Worm (Caenorhabditis elegans) whole organism, L4 larva: Measurements from ENCODE around the gene T20B12.4.
A peak's percentile ranks its signal among the peaks of the same experiment; 100 is the strongest.

Experiments
- F49E8.2 ChIP-seq: sonication (generic microtip); optimal IDR thresholded peaks from 2 replicates; lab custom pipeline; 2016; ENCODE audit warnings: missing compliant biosample characterization, mild to moderate bottlenecking, missing genetic modification characterization, borderline replicate concordance
- T20F7.1 ChIP-seq: fragments of 200-800 bp; sonication (Bioruptor generic); optimal IDR thresholded peaks from 2 replicates; lab custom pipeline; 2018; ENCODE audit warnings: mild to moderate bottlenecking, missing genetic modification characterization, missing compliant biosample characterization
- T26A8.4 ChIP-seq: fragments of 200-800 bp; sonication (Bioruptor generic); IDR thresholded peaks from 2 replicates; pipeline ENCODE4 v1.3.6; 2022; ENCODE audit warnings: missing genetic modification characterization, missing compliant biosample characterization
- Y105C5A.15 ChIP-seq: fragments of 200-800 bp; sonication (Bioruptor generic); IDR thresholded peaks from 2 replicates; pipeline ENCODE4 v1.3.6; 2022; ENCODE audit warnings: missing genetic modification characterization, missing compliant biosample characterization
- Y48G9A.11 ChIP-seq: fragments of 200-800 bp; sonication (Bioruptor generic); IDR thresholded peaks from 2 replicates; pipeline ENCODE4 v1.3.6; 2022; ENCODE audit warnings: missing genetic modification reagents, missing genetic modification characterization, missing compliant biosample characterization
- Y75B8A.6 ChIP-seq: fragments of 200-800 bp; sonication (Bioruptor generic); IDR thresholded peaks from 2 replicates; pipeline ENCODE4 v1.3.6; 2022; ENCODE audit warnings: missing genetic modification reagents, missing genetic modification characterization, missing compliant biosample characterization
- ZK546.5 ChIP-seq, 2 experiments: sonication (generic microtip); optimal IDR thresholded peaks; 2 replicates each; lab custom pipeline; 2017; ENCODE audit warnings: missing biosample characterization in 2 of 2, missing genetic modification characterization in 2 of 2
- aha-1 ChIP-seq: fragments of 150-350 bp; peaks from one replicate; lab custom pipeline; 2014; ENCODE audit warnings: missing biosample characterization, missing genetic modification characterization
- ama-1 ChIP-seq: fragments of 150-350 bp; optimal IDR thresholded peaks from 2 replicates; lab custom pipeline; 2014; ENCODE audit warnings: inconsistent platforms, mixed read lengths
- ceh-20 ChIP-seq: fragments of 200-800 bp; sonication (Bioruptor generic); IDR thresholded peaks from 2 replicates; pipeline ENCODE4 v1.3.6; 2022; ENCODE audit warnings: missing genetic modification reagents, missing genetic modification characterization, missing compliant biosample characterization
- ceh-32 ChIP-seq: sonication (generic microtip); optimal IDR thresholded peaks from 2 replicates; lab custom pipeline; 2016; ENCODE audit warnings: mild to moderate bottlenecking, missing genetic modification characterization, missing compliant biosample characterization; ENCODE audit not compliant: poor library complexity
- ceh-44 ChIP-seq: fragments of 200-800 bp; sonication (Bioruptor generic); IDR thresholded peaks from 2 replicates; pipeline ENCODE4 v1.3.6; 2022; ENCODE audit warnings: missing genetic modification reagents, missing genetic modification characterization, missing compliant biosample characterization
- ceh-62 ChIP-seq: sonication (generic microtip); optimal IDR thresholded peaks from 2 replicates; lab custom pipeline; 2017; ENCODE audit warnings: missing biosample characterization, missing genetic modification characterization
- ctbp-1 ChIP-seq: fragments of 200-800 bp; sonication (Bioruptor generic); IDR thresholded peaks from 2 replicates; pipeline ENCODE4 v1.3.6; 2022; ENCODE audit warnings: missing genetic modification reagents, missing genetic modification characterization, missing compliant biosample characterization
- daf-8 ChIP-seq: fragments of 200-800 bp; sonication (Bioruptor generic); IDR thresholded peaks from 2 replicates; pipeline ENCODE4 v1.3.6; 2022; ENCODE audit warnings: missing genetic modification characterization, missing compliant biosample characterization
- dmd-6 ChIP-seq: fragments of 200-800 bp; sonication (Bioruptor generic); IDR thresholded peaks from 2 replicates; pipeline ENCODE4 v1.3.6; 2022; ENCODE audit warnings: missing genetic modification reagents, missing genetic modification characterization, missing compliant biosample characterization
- dmd-8 ChIP-seq: fragments of 200-800 bp; sonication (Bioruptor generic); IDR thresholded peaks from 2 replicates; pipeline ENCODE4 v1.3.6; 2022; ENCODE audit warnings: missing genetic modification characterization, missing compliant biosample characterization
- dmd-9 ChIP-seq: fragments of 200-800 bp; sonication (Bioruptor generic); IDR thresholded peaks from 2 replicates; pipeline ENCODE4 v1.3.6; 2022; ENCODE audit warnings: missing genetic modification reagents, missing genetic modification characterization, missing compliant biosample characterization
- dpl-1 ChIP-seq: fragments of 150-350 bp; optimal IDR thresholded peaks from 2 replicates; lab custom pipeline; 2014; ENCODE audit warnings: missing biosample characterization, missing genetic modification reagents, missing genetic modification characterization
- egl-43 ChIP-seq: fragments of 200-800 bp; sonication (Bioruptor generic); IDR thresholded peaks from 2 replicates; pipeline ENCODE4 v1.3.6; 2022; ENCODE audit warnings: missing genetic modification reagents, missing genetic modification characterization, missing compliant biosample characterization
- hif-1 ChIP-seq, 2 experiments: sonication (generic microtip); optimal IDR thresholded peaks; 2 replicates each; lab custom pipeline; 2016 to 2017; ENCODE audit warnings: missing compliant biosample characterization in 2 of 2, missing genetic modification characterization in 2 of 2, missing genetic modification reagents in 2 of 2, missing genotype in 2 of 2, mild to moderate bottlenecking in 1 of 2
- hlh-11 ChIP-seq: fragments of 200-800 bp; sonication (Bioruptor generic); optimal IDR thresholded peaks from 2 replicates; lab custom pipeline; 2018; ENCODE audit warnings: mild to moderate bottlenecking, missing genetic modification characterization, missing compliant biosample characterization
- hmg-1.1 ChIP-seq: fragments of 200-800 bp; sonication (Bioruptor generic); IDR thresholded peaks from 2 replicates; pipeline ENCODE4 v1.3.6; 2022; ENCODE audit warnings: missing genetic modification reagents, missing genetic modification characterization, missing compliant biosample characterization
- jun-1 ChIP-seq: fragments of 150-350 bp; optimal IDR thresholded peaks from 2 replicates; lab custom pipeline; 2014; ENCODE audit warnings: missing biosample characterization, missing genetic modification reagents, missing genetic modification characterization
- lim-7 ChIP-seq: fragments of 200-800 bp; sonication (Bioruptor generic); IDR thresholded peaks from 2 replicates; pipeline ENCODE4 v1.3.6; 2022; ENCODE audit warnings: missing genetic modification characterization, missing compliant biosample characterization
- lin-1 ChIP-seq: fragments of 200-800 bp; sonication (Bioruptor generic); IDR thresholded peaks from 2 replicates; pipeline ENCODE4 v1.3.6; 2022; ENCODE audit warnings: missing genetic modification reagents, missing genetic modification characterization, missing compliant biosample characterization
- lin-13 ChIP-seq: fragments of 150-350 bp; optimal IDR thresholded peaks from 2 replicates; lab custom pipeline; 2014; ENCODE audit warnings: missing biosample characterization, missing genetic modification reagents, missing genetic modification characterization
- lin-29 ChIP-seq: fragments of 200-800 bp; sonication (Bioruptor generic); IDR thresholded peaks from 2 replicates; pipeline ENCODE4 v1.3.6; 2022; ENCODE audit warnings: missing genetic modification reagents, missing genetic modification characterization, missing compliant biosample characterization
- lin-38 ChIP-seq: fragments of 200-800 bp; sonication (Bioruptor generic); IDR thresholded peaks from 2 replicates; pipeline ENCODE4 v1.3.6; 2022; ENCODE audit warnings: missing genetic modification reagents, missing genetic modification characterization, missing compliant biosample characterization
- lsy-2 ChIP-seq, 2 experiments: fragments of 150-350 bp in 1 of 2; sonication (generic microtip) in 1 of 2; optimal IDR thresholded peaks; 2 replicates each; lab custom pipeline; 2014 to 2017; ENCODE audit warnings: missing biosample characterization in 2 of 2, missing genetic modification characterization in 2 of 2
- madf-9 ChIP-seq: fragments of 200-800 bp; sonication (Bioruptor generic); conservative IDR thresholded peaks from 2 replicates; pipeline ENCODE4 v1.3.6; 2022; ENCODE audit warnings: missing genetic modification reagents, missing genetic modification characterization, missing compliant biosample characterization
- mdl-1 ChIP-seq, 2 experiments: fragments of 150-350 bp in 1 of 2; sonication (generic microtip) in 1 of 2; optimal IDR thresholded peaks; 2 replicates each; lab custom pipeline; 2014 to 2017; ENCODE audit warnings: missing biosample characterization in 2 of 2, missing genetic modification characterization in 2 of 2
- mdt-29 ChIP-seq: fragments of 200-800 bp; sonication (Bioruptor generic); IDR thresholded peaks from 2 replicates; pipeline ENCODE4 v1.3.6; 2022; ENCODE audit warnings: missing genetic modification reagents, missing genetic modification characterization, missing compliant biosample characterization
- mes-2 ChIP-seq: sonication (generic microtip); optimal IDR thresholded peaks from 2 replicates; lab custom pipeline; 2016; ENCODE audit warnings: missing genotype, mild to moderate bottlenecking, missing genetic modification characterization, missing compliant biosample characterization; ENCODE audit not compliant: poor library complexity, severe bottlenecking
- nhr-102 ChIP-seq: sonication (generic microtip); optimal IDR thresholded peaks from 2 replicates; lab custom pipeline; 2016; ENCODE audit warnings: mild to moderate bottlenecking, missing genetic modification characterization, moderate library complexity, missing compliant biosample characterization
- nhr-28 ChIP-seq: fragments of 150-350 bp; optimal IDR thresholded peaks from 2 replicates; lab custom pipeline; 2014; ENCODE audit warnings: missing biosample characterization, missing genetic modification characterization
- nhr-42 ChIP-seq: fragments of 200-800 bp; sonication (Bioruptor generic); IDR thresholded peaks from 2 replicates; pipeline ENCODE4 v1.3.6; 2022; ENCODE audit warnings: missing genetic modification characterization, missing compliant biosample characterization
- nhr-6 ChIP-seq: fragments of 150-350 bp; optimal IDR thresholded peaks from 2 replicates; lab custom pipeline; 2014; ENCODE audit warnings: missing biosample characterization, missing genetic modification characterization
- nhr-77 ChIP-seq: fragments of 150-350 bp; optimal IDR thresholded peaks from 2 replicates; lab custom pipeline; 2014; ENCODE audit warnings: missing biosample characterization, missing genetic modification characterization
- pqm-1 ChIP-seq: sonication (generic microtip); optimal IDR thresholded peaks from 2 replicates; lab custom pipeline; 2017; ENCODE audit warnings: missing biosample characterization, missing genetic modification characterization
- rbr-2 ChIP-seq: sonication (generic microtip); optimal IDR thresholded peaks from 2 replicates; lab custom pipeline; 2016; ENCODE audit warnings: missing genotype, missing genetic modification characterization, missing compliant biosample characterization
- saeg-2 ChIP-seq: fragments of 200-800 bp; sonication (Bioruptor generic); IDR thresholded peaks from 2 replicates; pipeline ENCODE4 v1.3.6; 2022; ENCODE audit warnings: missing genetic modification reagents, missing genetic modification characterization, missing compliant biosample characterization
- set-16 ChIP-seq: fragments of 200-800 bp; sonication (Bioruptor generic); IDR thresholded peaks from 2 replicates; pipeline ENCODE4 v1.3.6; 2022; ENCODE audit warnings: missing genetic modification reagents, missing genetic modification characterization, missing compliant biosample characterization
- snpc-1.2 ChIP-seq: fragments of 200-800 bp; sonication (Bioruptor generic); IDR thresholded peaks from 2 replicates; pipeline ENCODE4 v1.3.6; 2022; ENCODE audit warnings: missing genetic modification reagents, missing genetic modification characterization, missing compliant biosample characterization
- spr-1 ChIP-seq: sonication (generic microtip); optimal IDR thresholded peaks from 2 replicates; lab custom pipeline; 2016; ENCODE audit warnings: mild to moderate bottlenecking, missing genetic modification characterization, missing compliant biosample characterization
- unc-39 ChIP-seq: sonication (generic microtip); optimal IDR thresholded peaks from 2 replicates; lab custom pipeline; 2017; ENCODE audit warnings: missing biosample characterization, missing genetic modification characterization
- unc-62 ChIP-seq, 3 experiments: fragments of 150-350 bp in 1 of 3; sonication (generic microtip); optimal IDR thresholded peaks in 2 of 3; peaks in 1 of 3; 1 replicate in 1 of 3; 2 replicates in 2 of 3; lab custom pipeline; 2014 to 2017; ENCODE audit warnings: missing biosample characterization in 3 of 3, missing genetic modification characterization in 3 of 3, missing genetic modification reagents in 3 of 3, missing genotype in 1 of 3
- vab-7 ChIP-seq: fragments of 200-800 bp; sonication (Bioruptor generic); IDR thresholded peaks from 2 replicates; pipeline ENCODE4 v1.3.6; 2022; ENCODE audit warnings: missing genetic modification reagents, missing genetic modification characterization, missing compliant biosample characterization
- zfp-2 ChIP-seq: sonication (generic microtip); optimal IDR thresholded peaks from 2 replicates; lab custom pipeline; 2016; ENCODE audit warnings: mild to moderate bottlenecking, missing genetic modification characterization, missing compliant biosample characterization
- zfp-3 ChIP-seq: fragments of 200-800 bp; sonication (Bioruptor generic); conservative IDR thresholded peaks from 2 replicates; pipeline ENCODE4 v1.3.6; 2022; ENCODE audit warnings: missing genetic modification reagents, missing genetic modification characterization, missing compliant biosample characterization
- zip-11 ChIP-seq: fragments of 200-800 bp; sonication (Bioruptor generic); IDR thresholded peaks from 2 replicates; pipeline ENCODE4 v1.3.6; 2022; ENCODE audit warnings: missing genetic modification characterization, missing compliant biosample characterization

The T20B12.4 gene

ce11 chrIII:7336214-7336613 lies 31.3 kb upstream of the T20B12.4 start, which contains the start of gene gsp-2:
TSS of gene gsp-2 (plus strand) at chrIII:7336587.
- TF ChIP-seq lin-1 (GFP tag; lab: Robert Waterston, UW) (peak; percentile 57; the same call in 1 of the 2 replicates), lin-38 (peak; percentile 86), Y105C5A.15 (GFP tag; lab: Robert Waterston, UW) (no peak), saeg-2 (no peak), T20F7.1 (GFP tag; lab: Kevin White, UChicago) (peak; percentile 43), lin-29 (GFP tag; lab: Robert Waterston, UW) (no peak), dmd-9 (GFP tag; lab: Robert Waterston, UW) (no peak), nhr-28 (tag; lab: Kevin White, UChicago) (peak; percentile 62), T26A8.4 (GFP tag; lab: Robert Waterston, UW) (peak; percentile 30; the same call in 1 of the 2 replicates), ceh-62 (tag; lab: Kevin White, UChicago) (no peak), hif-1 (tag; optimal IDR thresholded peaks at IDR 0.05; lab: Kevin White, UChicago) (peak in 1 of 2 experiments; percentile 77), Y48G9A.11 (no peak), nhr-42 (no peak), lin-13 (GFP tag; lab: Kevin White, UChicago) (no peak), nhr-6 (tag; lab: Kevin White, UChicago) (peak; percentile 73), dmd-6 (peak; percentile 83), zfp-3 (peak; percentile 73), unc-62 (GFP tag; optimal IDR thresholded peaks at IDR 0.05 in 1 of 2; lab: Kevin White, UChicago) (peak in 1 of 2 experiments; percentile 96), unc-62 (tag; optimal IDR thresholded peaks at IDR 0.05; lab: Kevin White, UChicago) (no peak), ZK546.5 (tag; optimal IDR thresholded peaks at IDR 0.05; lab: Kevin White, UChicago) (peak in 1 of 2 experiments; percentile 88), hmg-1.1 (peak; percentile 66), hlh-11 (tag; lab: Kevin White, UChicago) (peak; percentile 86), lim-7 (GFP tag; lab: Robert Waterston, UW) (peak; percentile 64; the same call in 1 of the 2 replicates), ceh-20 (no peak), snpc-1.2 (GFP tag; lab: Robert Waterston, UW) (0 out of 2 replicates have a peak, but pooled peaks have one; percentile 33), madf-9 (GFP tag; lab: Robert Waterston, UW) (no peak), egl-43 (peak; percentile 19; the same call in 1 of the 2 replicates), set-16 (GFP tag; lab: Robert Waterston, UW) (peak; percentile 40; the same call in 1 of the 2 replicates), jun-1 (tag; lab: Kevin White, UChicago) (no peak), mdt-29 (GFP tag; lab: Robert Waterston, UW) (peak; percentile 68), dpl-1 (GFP tag; lab: Kevin White, UChicago) (peak; percentile 64), zfp-2 (peak; percentile 28), F49E8.2 (tag; lab: Kevin White, UChicago) (no peak), dmd-8 (GFP tag; lab: Robert Waterston, UW) (no peak), ceh-32 (tag; lab: Kevin White, UChicago) (no peak), daf-8 (GFP tag; lab: Robert Waterston, UW) (no peak), lsy-2 (tag; optimal IDR thresholded peaks at IDR 0.05; lab: Kevin White, UChicago) (peak; percentile 87 to 97), unc-39 (tag; lab: Kevin White, UChicago) (no peak), mdl-1 (tag; optimal IDR thresholded peaks at IDR 0.05; lab: Kevin White, UChicago) (peak in 1 of 2 experiments; percentile 55), nhr-102 (peak; percentile 20), ceh-44 (GFP tag; lab: Robert Waterston, UW) (no peak), aha-1 (tag; lab: Kevin White, UChicago) (peak; percentile 97), pqm-1 (tag; lab: Kevin White, UChicago) (peak; percentile 42), nhr-77 (tag; lab: Kevin White, UChicago) (peak; percentile 50), mes-2 (tag; lab: Kevin White, UChicago) (peak; percentile 78), rbr-2 (tag; lab: Kevin White, UChicago) (peak; percentile 41), ctbp-1 (GFP tag; lab: Robert Waterston, UW) (no peak), zip-11 (no peak), vab-7 (GFP tag; lab: Robert Waterston, UW) (no peak), Y75B8A.6 (GFP tag; lab: Robert Waterston, UW) (peak; percentile 63; the same call in 1 of the 2 replicates), spr-1 (tag; lab: Kevin White, UChicago) (no peak), ama-1 (lab: Kevin White, UChicago) (peak; percentile 7)
